Worm (Caenorhabditis elegans): Measurements from ENCODE around the gene clec-266.

ce11 chrX:6654139-6654538 is 31.4 kb upstream of the clec-266 start:
- no peak for TF ChIP-seq lin-13 (GFP tag; optimal IDR thresholded peaks at IDR 0.05)
- TF ChIP-seq unc-62 (GFP tag; optimal IDR thresholded peaks at IDR 0.05), result no peak
- TF ChIP-seq fkh-4 (tag; optimal IDR thresholded peaks at IDR 0.05; ENCODE audit: borderline replicate concordance), result no peak
- TF ChIP-seq lin-14 (GFP tag; optimal IDR thresholded peaks at IDR 0.05), result no peak

Data from whole organism, L1 larva.